Worm (Caenorhabditis elegans) whole organism, dauer: ENCODE results near the gene F43E2.1.
"Not testable (repeated sequence)": the region's sequence is repeated elsewhere in the genome, so short reads cannot be mapped to it uniquely, and the experiment has no call there.

ENCODE experiments used
- unc-62 ChIP-seq: sonication (generic microtip); optimal IDR thresholded peaks from 2 replicates; lab custom pipeline; 2017; ENCODE audit warnings: missing biosample characterization, missing genetic modification reagents, missing genetic modification characterization

The F43E2.1 gene

DNA sequence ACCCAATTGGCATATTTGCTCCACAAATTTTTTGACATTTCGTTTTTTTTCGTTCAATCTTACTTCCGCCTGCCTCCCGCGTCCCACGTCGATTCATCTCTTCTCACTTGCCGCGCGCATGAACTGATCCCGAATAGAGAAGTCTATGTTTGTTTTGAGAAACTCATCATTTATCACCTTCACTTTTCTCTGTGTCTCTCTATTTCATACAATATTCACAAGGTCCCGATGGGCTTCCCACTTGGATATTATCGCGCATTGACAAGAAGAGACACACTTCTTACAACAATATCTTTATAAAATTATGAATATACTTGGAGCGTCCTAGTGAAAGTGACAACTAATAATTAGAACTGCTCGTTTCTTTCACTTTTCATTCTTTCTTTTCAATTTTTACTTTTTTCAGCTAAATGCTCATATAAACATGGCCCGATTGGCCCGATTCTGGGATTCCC lies 16.6 kb upstream of the F43E2.1 start, which contains the start of gene insc-1:
Gene insc-1, plus strand, starts transcription at position 405 of the 455 bp plus-strand sequence.
- no peak for TF ChIP-seq unc-62 (GFP tag; lab: Kevin White, UChicago)

DNA sequence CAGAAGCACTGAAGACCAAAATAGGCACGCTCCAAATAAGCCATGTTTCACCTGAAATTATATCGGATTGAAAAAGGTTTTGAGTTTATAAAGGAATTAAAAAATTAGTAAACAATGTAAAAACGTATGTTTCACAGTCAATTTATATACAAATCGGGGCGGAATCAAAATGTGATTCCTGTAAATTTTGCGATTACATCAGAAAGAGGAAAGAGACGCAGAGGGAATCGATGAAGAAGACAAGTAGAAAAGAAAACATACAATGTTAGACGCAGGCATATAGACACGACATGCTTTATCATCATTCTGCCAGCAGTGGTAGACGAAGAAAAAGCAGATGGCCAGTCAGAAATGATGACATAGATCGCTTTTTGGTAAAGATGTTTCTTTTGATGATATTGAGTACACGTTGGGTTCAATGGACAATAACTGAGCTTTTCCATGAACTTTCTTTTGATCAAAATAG lies 11.1 kb upstream of the F43E2.1 start, which contains the start of gene msra-1:
Gene msra-1, minus strand, starts transcription at position 51 of the 466 bp plus-strand sequence.
- TF ChIP-seq unc-62 (GFP tag; lab: Kevin White, UChicago), result no peak

DNA sequence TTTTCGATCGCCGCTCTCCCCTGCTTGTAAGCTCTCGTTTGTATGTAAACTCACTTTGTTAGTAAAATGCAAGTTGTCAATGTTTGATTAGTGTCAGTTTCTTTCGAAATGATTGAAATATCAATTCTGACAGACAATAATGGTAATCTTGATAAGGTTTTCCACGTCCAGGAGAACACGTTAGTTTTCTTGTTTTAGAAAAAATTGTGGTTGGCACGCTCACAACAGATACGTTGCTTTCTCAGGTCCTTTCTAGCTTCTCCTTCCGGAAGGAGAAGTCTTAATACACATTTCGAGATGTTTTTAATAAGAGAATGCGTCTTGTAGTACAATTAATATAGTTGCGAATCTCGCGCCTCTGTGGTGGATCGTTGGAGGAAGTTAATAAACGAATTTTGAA lies 6.3 kb upstream of the F43E2.1 start, which contains the start of gene F43E2.6:
Gene F43E2.6, minus strand, starts transcription at position 101 of the 400 bp plus-strand sequence.
- TF ChIP-seq unc-62 (GFP tag; lab: Kevin White, UChicago), result no peak

DNA sequence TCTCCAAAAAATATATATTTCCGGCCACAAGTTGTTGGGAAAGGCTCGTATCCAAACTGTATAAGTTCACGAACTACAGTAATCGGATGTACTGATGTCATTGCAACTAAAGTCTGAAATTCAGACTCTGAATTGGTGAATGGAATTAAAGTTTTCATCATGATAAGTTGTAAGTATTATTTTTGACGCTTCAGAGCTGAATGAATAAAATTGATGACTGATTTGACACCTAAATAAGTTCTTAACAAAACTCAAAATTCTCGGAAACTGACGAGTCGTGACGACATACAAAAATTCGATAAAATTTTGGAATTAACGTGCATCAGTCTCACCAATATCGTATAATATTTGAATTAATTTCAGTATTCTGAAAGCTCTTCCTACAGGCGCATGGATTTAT lies 4.9 kb upstream of the F43E2.1 start, which contains the start of gene F43E2.11:
Gene F43E2.11, minus strand, starts transcription at position 101 of the 400 bp plus-strand sequence.
- not testable (repeated sequence) for TF ChIP-seq unc-62 (GFP tag; lab: Kevin White, UChicago)

DNA sequence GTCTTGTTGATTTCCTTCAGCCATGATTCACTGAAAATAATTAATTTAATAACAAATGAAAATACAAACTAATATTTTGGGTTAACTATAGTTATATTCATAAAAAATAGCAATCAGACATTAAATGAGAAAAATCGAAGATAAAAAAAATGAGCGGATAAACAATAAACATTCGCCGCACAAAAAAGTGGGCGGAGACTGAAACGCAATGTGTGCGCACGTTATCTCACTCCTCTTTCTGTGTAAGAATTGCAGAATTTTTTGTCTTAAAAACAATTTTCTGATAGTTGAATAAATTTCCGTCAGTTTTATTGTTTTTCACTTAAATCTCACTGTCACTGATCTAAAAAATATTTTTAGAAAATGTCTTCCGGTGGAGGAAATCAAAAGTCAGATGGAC lies 937 bp upstream of the F43E2.1 start, which contains the start of the genes mtch-1 and rpb-4:
Gene mtch-1, minus strand, starts transcription at position 24 of the 400 bp plus-strand sequence.
Gene rpb-4, plus strand, starts transcription at position 353 of the 400 bp plus-strand sequence.
- no peak for TF ChIP-seq unc-62 (GFP tag; lab: Kevin White, UChicago)

DNA sequence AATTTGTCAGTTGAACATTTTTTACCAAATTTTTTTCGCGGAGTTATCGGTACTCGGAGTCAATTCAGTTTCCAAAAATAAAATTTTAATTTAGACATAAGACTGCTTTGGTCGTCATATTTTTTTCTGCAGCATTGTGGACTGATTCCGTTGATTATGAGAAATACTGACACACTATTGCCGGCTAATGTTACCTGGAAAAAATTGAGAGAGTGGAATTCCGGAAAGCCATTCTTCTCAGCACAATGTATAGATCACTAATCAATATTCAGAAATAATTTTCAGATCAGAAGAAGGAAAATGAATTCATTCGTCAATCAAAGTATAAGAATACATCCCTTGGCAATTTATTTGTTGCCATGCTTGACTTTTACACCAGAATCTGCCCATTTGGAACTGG lies 3.9 kb downstream of the F43E2.1 start, which contains the start of gene C07D10.6:
Gene C07D10.6, plus strand, starts transcription at position 301 of the 400 bp plus-strand sequence.
- TF ChIP-seq unc-62 (GFP tag; lab: Kevin White, UChicago), result no peak

DNA sequence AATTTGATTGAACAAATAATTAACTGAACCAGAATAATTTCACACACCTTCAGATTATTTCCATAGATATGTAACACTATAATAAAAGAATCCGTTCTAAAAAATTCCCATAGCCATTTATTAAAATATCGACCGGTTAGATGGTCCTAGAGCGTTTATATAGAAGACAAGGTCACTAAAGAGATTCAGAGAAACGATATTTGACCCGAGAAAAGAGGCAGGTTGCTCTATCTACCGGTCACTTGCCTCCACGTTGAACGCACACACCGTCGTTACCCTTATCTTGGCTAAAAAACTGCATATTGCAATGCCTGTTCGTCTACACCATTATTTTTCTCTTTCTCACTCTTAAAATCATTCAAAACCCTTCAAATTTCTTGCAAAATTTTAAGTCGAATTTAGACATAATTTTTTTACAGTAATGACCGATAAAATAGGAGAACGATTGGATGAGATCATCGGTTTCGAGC lies 6.1 kb downstream of the F43E2.1 start, which contains the start of gene C07D10.5:
Gene C07D10.5, plus strand, starts transcription at position 420 of the 470 bp plus-strand sequence.
- TF ChIP-seq unc-62 (GFP tag; lab: Kevin White, UChicago), result no peak

DNA sequence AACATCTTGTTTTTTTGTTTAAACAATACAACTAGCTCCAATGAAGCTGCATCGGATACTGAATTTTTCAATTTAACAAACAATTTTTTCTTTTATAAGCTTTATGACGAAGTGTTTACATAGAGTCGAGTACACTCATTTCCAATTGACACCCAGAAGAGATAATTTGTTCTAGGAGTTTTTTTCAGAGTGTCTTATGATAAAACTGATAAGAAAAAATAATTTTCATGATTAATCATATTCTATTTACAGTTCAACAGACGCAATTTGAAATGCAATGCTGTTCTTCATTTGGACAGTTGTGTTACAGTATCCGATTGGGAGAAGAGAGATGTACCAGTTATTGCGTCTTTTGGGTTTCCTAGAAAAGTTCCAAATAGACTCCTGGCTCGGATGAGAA lies 6.9 kb downstream of the F43E2.1 start:
- TF ChIP-seq unc-62 (GFP tag; lab: Kevin White, UChicago), result no peak

DNA sequence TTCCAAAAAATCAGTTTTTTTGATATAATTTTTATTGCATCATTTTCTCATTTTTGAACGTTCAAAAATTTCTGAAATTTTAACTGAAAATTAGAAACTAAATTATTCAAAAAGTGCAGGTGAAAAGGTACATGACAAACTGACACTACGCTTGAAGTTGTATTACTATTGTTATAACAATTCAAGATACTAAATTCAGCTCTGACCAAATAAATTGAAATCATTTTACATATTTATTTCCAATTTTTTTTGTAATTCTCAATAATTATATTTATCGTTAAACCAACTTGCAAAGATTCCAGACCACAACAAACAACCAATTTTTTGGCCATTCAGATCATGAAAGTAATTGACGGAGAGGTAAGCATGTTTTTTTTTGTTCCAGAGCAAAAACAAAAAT lies 10.4 kb downstream of the F43E2.1 start, which contains the start of gene sre-3:
Gene sre-3, plus strand, starts transcription at position 301 of the 400 bp plus-strand sequence.
- no peak for TF ChIP-seq unc-62 (GFP tag; lab: Kevin White, UChicago)

DNA sequence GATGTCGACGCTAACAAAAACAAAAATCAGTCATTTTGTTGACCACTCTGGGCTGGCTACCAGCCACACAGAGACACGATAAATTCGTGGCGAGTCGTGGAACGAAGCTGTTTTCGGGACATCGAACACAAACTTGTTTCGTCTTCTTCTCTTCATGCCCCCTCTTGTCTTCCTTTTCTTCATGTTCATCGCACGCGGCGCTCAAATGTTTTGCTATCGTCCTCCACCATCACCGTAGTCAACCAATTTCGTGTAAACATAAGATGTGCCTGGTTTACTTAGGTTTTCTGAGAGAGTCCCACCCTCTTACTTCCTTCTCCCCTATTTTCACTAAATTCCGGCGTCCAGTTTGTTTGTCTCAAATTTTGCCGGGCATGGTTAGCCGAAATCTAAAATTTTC lies 15.3 kb downstream of the F43E2.1 start:
- no peak for TF ChIP-seq unc-62 (GFP tag; lab: Kevin White, UChicago)

DNA sequence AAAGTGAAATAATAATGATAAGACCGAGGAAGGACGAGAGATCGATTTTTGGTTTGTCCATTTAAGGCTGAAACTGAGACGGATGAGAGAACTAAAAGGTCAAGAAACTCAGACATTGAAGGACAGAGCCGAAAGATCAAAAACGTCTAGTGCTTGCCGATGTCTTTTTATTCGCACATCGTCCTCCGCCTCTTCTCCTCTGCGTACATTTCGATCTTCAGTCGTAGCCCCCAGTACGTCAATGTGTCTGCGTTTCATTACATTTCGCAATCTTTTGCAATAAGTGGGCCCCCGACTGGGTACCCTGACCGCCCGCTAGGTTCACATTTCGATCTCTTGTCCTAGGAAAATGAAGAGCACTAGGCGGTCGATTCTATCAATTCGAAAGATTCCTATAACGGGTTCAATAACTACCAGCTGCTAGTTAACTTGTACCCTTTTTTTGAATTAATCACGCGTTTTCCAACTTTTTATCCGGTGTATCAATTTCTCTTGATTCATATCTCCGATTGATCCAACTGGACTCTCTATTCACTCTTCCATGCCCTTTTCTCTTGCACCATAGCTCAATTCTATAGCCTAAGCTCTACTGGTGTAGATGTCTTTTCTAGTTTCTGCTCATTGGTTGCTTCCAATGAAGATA lies 17.1 kb downstream of the F43E2.1 start:
- no peak for TF ChIP-seq unc-62 (GFP tag; lab: Kevin White, UChicago)

DNA sequence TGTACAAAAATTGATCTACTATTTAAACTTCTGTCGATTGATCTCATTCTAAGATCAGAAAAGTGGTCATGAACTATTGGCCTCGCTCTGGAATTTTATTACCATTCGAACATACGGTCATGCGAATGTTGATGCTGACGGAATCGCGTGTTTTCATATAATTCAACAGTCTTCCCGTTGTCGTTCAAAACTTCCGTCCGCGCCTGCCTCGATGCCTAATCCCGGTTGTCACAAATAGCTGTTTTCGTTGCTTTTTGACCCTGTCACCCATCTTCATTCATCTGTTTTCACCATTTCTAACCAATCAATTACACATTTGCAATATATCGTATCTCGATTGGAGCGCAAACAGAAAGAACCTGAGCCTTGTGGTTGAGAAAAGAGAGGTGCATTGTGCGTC lies 18.3 kb downstream of the F43E2.1 start:
- TF ChIP-seq unc-62 (GFP tag; lab: Kevin White, UChicago), result no peak

DNA sequence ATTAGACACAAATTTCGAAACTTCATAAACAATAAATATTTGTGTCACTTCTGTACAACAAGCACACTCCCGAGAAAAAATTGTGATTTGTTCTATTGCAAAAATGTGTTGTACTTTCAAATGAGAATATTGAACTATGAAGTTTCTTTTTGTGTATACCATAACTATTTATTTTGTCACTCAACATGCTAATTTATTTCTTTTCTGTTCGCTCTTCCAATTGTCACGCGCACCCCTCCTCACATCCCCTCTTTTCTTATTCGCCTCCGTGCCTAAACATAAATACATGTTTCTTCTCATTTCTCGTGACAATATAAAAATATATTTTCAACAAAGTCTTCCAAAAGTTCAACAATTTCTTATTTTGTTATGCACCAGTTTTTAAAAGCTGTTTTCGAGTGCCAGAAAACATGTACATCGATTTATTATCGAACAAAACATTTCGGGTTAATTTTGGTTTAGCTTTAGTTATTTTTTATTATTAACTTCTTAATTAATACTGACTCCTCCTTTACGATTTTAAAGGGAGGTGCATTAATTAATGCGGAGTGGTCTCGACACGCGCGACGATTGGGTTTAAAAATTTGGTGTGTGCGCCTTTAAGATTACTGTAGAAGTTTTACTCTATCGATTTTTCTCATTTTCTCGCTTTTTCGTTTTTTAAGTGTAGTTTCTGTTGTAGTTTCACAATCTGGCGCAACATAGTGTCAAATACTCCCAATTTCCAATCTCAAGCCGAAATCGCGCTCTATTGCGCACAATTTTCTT lies 19.0 kb downstream of the F43E2.1 start:
- no peak for TF ChIP-seq unc-62 (GFP tag; lab: Kevin White, UChicago)

DNA sequence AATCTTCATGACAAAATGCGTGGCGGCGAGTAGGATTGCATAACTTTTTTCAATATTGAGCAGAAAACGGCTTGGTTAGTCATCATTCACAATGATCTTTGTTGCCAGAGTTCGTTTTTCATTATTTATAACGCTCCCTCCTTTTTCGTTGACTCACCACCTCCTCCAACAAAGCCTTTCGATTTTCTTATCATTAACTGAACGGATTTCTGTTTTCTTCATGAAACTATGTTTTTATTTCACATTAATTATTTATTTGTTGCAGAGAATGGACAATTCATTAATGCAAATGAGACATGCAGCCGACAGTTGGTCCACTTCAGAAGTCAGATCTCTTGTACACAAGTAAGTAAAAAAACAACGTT lies 19.6 kb downstream of the F43E2.1 start, which contains the start of gene bath-44:
Gene bath-44, plus strand, starts transcription at position 266 of the 365 bp plus-strand sequence.
- TF ChIP-seq unc-62 (GFP tag; lab: Kevin White, UChicago), result no peak

DNA sequence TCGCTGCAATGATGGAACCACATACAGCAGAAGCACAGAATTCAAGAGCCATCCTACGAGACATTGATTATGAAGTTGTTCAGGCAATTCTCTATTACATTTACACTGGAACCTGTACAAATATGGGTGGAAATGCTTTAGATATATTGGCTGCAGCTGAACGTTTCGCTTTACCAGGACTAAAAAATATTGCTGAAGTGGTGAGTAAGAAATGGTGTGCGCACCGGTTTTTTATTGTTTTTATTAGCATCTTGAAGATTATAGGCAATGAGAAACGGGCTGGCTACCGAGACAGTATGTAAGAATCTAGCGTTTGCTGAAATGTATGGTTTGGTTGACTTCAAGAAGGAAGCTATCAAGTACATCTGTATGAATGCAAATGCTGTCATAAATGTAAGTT lies 21.0 kb downstream of the F43E2.1 start:
- no peak for TF ChIP-seq unc-62 (GFP tag; lab: Kevin White, UChicago)
